Worm (Caenorhabditis elegans) whole organism, L4 larva: Measurements from ENCODE around the gene Y62E10A.13.

ENCODE experiments used
- hlh-11 ChIP-seq: fragments of 200-800 bp; sonication (Bioruptor generic); optimal IDR thresholded peaks from 2 replicates; lab custom pipeline; 2018; ENCODE audit warnings: mild to moderate bottlenecking, missing genetic modification characterization, missing compliant biosample characterization
- nhr-237 ChIP-seq: sonication (generic microtip); optimal IDR thresholded peaks from 2 replicates; lab custom pipeline; 2017; ENCODE audit warnings: missing biosample characterization, missing genetic modification characterization

ce11 chrIV:13395255-13395654 lies 3.6 kb downstream of the Y62E10A.13 start:
- TF ChIP-seq nhr-237 (tag; lab: Kevin White, UChicago), result no peak
- peak; percentile 97 for TF ChIP-seq hlh-11 (tag; lab: Kevin White, UChicago)
